Fruit fly (Drosophila melanogaster) whole organism, embryonic: ENCODE measurements around the gene Ugt316A1.
A peak's percentile ranks its signal among the peaks of the same experiment; 100 is the strongest.

Experiments used
- Abd-B ChIP-seq: fragments of 200-800 bp; sonication (Bioruptor generic); optimal IDR thresholded peaks from 2 replicates; lab custom pipeline; 2018; ENCODE audit warnings: missing biosample characterization, mild to moderate bottlenecking, missing genetic modification characterization, moderate library complexity
- Atf6 ChIP-seq: fragments of 200-800 bp; sonication (Bioruptor generic); IDR thresholded peaks from 2 replicates; pipeline ENCODE4 v1.3.6; 2022; ENCODE audit warnings: missing biosample characterization, missing genetic modification characterization
- Blimp-1 ChIP-seq: fragments of 200-800 bp; sonication (Bioruptor generic); optimal IDR thresholded peaks from 3 replicates; lab custom pipeline; 2018; ENCODE audit warnings: missing biosample characterization, missing genetic modification characterization, mild to moderate bottlenecking, moderate library complexity, missing genetic modification reagents
- CG10321 ChIP-seq: fragments of 200-800 bp; sonication (Bioruptor generic); IDR thresholded peaks from 2 replicates; pipeline ENCODE4 v1.3.6; 2022; ENCODE audit warnings: missing biosample characterization, missing genetic modification characterization
- CG11504 ChIP-seq: fragments of 200-800 bp; sonication (Bioruptor generic); optimal IDR thresholded peaks from 3 replicates; lab custom pipeline; 2019; ENCODE audit warnings: missing biosample characterization, mild to moderate bottlenecking, missing genetic modification characterization, moderate library complexity
- CG12391 ChIP-seq: fragments of 200-800 bp; sonication (Bioruptor generic); optimal IDR thresholded peaks from 3 replicates; lab custom pipeline; 2018; ENCODE audit warnings: missing biosample characterization, mild to moderate bottlenecking, missing genetic modification characterization, moderate library complexity
- CG13894 ChIP-seq: fragments of 200-800 bp; sonication (Bioruptor generic); optimal IDR thresholded peaks from 3 replicates; lab custom pipeline; 2018; ENCODE audit warnings: missing biosample characterization, mild to moderate bottlenecking, missing genetic modification characterization, moderate library complexity
- CG14667 ChIP-seq: fragments of 200-800 bp; sonication (Bioruptor generic); IDR thresholded peaks from 2 replicates; pipeline ENCODE4 v1.3.6; 2022; ENCODE audit warnings: missing biosample characterization, missing genetic modification characterization
- CG1529 ChIP-seq: fragments of 200-800 bp; sonication (Bioruptor generic); optimal IDR thresholded peaks from 3 replicates; lab custom pipeline; 2018; ENCODE audit warnings: missing biosample characterization, missing genetic modification characterization
- CG17612 ChIP-seq: fragments of 200-800 bp; sonication (Bioruptor generic); IDR thresholded peaks from 2 replicates; pipeline ENCODE4 v1.3.6; 2022; ENCODE audit warnings: missing biosample characterization, missing genetic modification characterization
- CG2712 ChIP-seq: fragments of 200-800 bp; optimal IDR thresholded peaks from 3 replicates; lab custom pipeline; 2019; ENCODE audit warnings: missing biosample characterization, mild to moderate bottlenecking, missing genetic modification characterization, moderate library complexity
- CG33557 ChIP-seq: fragments of 200-800 bp; sonication (Bioruptor generic); optimal IDR thresholded peaks from 2 replicates; lab custom pipeline; 2019; ENCODE audit warnings: missing biosample characterization, mild to moderate bottlenecking, missing genetic modification characterization, moderate library complexity
- CG3847 ChIP-seq: fragments of 200-800 bp; sonication (Bioruptor generic); IDR thresholded peaks from 2 replicates; pipeline ENCODE4 v1.3.6; 2022; ENCODE audit warnings: missing biosample characterization, missing genetic modification characterization
- CG3995 ChIP-seq: fragments of 200-800 bp; sonication (Bioruptor generic); optimal IDR thresholded peaks from 3 replicates; lab custom pipeline; 2016; ENCODE audit warnings: missing biosample characterization, missing genetic modification characterization
- CG4360 ChIP-seq: fragments of 200-800 bp; sonication (Bioruptor generic); IDR thresholded peaks from 2 replicates; pipeline ENCODE4 v1.3.6; 2022; ENCODE audit warnings: missing biosample characterization, missing genetic modification characterization
- CG6791 ChIP-seq: fragments of 200-800 bp; sonication (Bioruptor generic); IDR thresholded peaks from 3 replicates; pipeline ENCODE4 v1.3.6; 2022; ENCODE audit warnings: missing biosample characterization, missing genetic modification characterization; ENCODE audit not compliant: partially characterized antibody
- CG8765 ChIP-seq: fragments of 200-800 bp; sonication (Bioruptor generic); IDR thresholded peaks from 2 replicates; pipeline ENCODE4 v1.3.6; 2022; ENCODE audit warnings: missing biosample characterization, missing genetic modification characterization
- CG9609 ChIP-seq: fragments of 200-800 bp; sonication (Bioruptor generic); optimal IDR thresholded peaks from 3 replicates; lab custom pipeline; 2016; ENCODE audit warnings: missing biosample characterization, missing genetic modification characterization
- D19A ChIP-seq: fragments of 200-800 bp; optimal IDR thresholded peaks from 3 replicates; lab custom pipeline; 2019; ENCODE audit warnings: missing biosample characterization, mild to moderate bottlenecking, missing genetic modification characterization, moderate library complexity
- D19B ChIP-seq: fragments of 200-800 bp; sonication (Bioruptor generic); optimal IDR thresholded peaks from 2 replicates; lab custom pipeline; 2017; ENCODE audit warnings: missing biosample characterization, mild to moderate bottlenecking, missing genetic modification characterization
- Drgx ChIP-seq: fragments of 200-800 bp; sonication (Bioruptor generic); IDR thresholded peaks from 2 replicates; pipeline ENCODE4 v1.3.6; 2022; ENCODE audit warnings: missing biosample characterization, missing genetic modification characterization
- HmgD ChIP-seq: fragments of 200-800 bp; sonication (Bioruptor generic); optimal IDR thresholded peaks from 3 replicates; lab custom pipeline; 2016; ENCODE audit warnings: missing biosample characterization, missing genetic modification characterization
- Ravus ChIP-seq: fragments of 200-800 bp; sonication (Bioruptor generic); IDR thresholded peaks from 2 replicates; pipeline ENCODE4 v1.3.6; 2022; ENCODE audit warnings: missing biosample characterization, missing genetic modification characterization
- Sox102F ChIP-seq: fragments of 200-800 bp; sonication (Bioruptor generic); optimal IDR thresholded peaks from 2 replicates; lab custom pipeline; 2018; ENCODE audit warnings: missing biosample characterization, mild to moderate bottlenecking, missing genetic modification characterization, moderate library complexity
- ato ChIP-seq: fragments of 200-800 bp; sonication (Bioruptor generic); IDR thresholded peaks from 2 replicates; pipeline ENCODE4 v1.3.6; 2022; ENCODE audit warnings: missing biosample characterization, missing genetic modification characterization; ENCODE audit not compliant: partially characterized antibody
- bsh ChIP-seq, 2 experiments: fragments of 200-800 bp; sonication (Bioruptor generic); optimal IDR thresholded peaks; 2 replicates each; lab custom pipeline; 2017 to 2018; ENCODE audit warnings: mild to moderate bottlenecking in 2 of 2, missing biosample characterization in 2 of 2, missing genetic modification characterization in 2 of 2, moderate library complexity in 1 of 2
- btn ChIP-seq: fragments of 200-800 bp; sonication (Bioruptor generic); optimal IDR thresholded peaks from 2 replicates; lab custom pipeline; 2016; ENCODE audit warnings: missing biosample characterization, missing genetic modification characterization
- cad ChIP-seq: fragments of >200 bp; optimal IDR thresholded peaks from 2 replicates; lab custom pipeline; 2017; ENCODE audit warnings: missing biosample characterization, missing genetic modification characterization
- crp ChIP-seq, 2 experiments: fragments of 200-800 bp; sonication (Bioruptor generic); optimal IDR thresholded peaks; 2 replicates in 1 of 2; 3 replicates in 1 of 2; lab custom pipeline; 2017; ENCODE audit warnings: missing biosample characterization in 2 of 2, missing genetic modification characterization in 2 of 2, mild to moderate bottlenecking in 1 of 2, moderate library complexity in 1 of 2
- dimm ChIP-seq: fragments of 200-800 bp; sonication (Bioruptor generic); IDR thresholded peaks from 2 replicates; pipeline ENCODE4 v1.3.6; 2022; ENCODE audit warnings: missing biosample characterization, missing genetic modification characterization
- dpn ChIP-seq, 2 experiments: fragments of 200-800 bp; sonication (Bioruptor generic); optimal IDR thresholded peaks; 3 replicates each; lab custom pipeline; 2016; ENCODE audit warnings: missing biosample characterization in 2 of 2, missing genetic modification characterization in 2 of 2
- ems ChIP-seq: fragments of 200-800 bp; sonication (Bioruptor generic); optimal IDR thresholded peaks from 3 replicates; lab custom pipeline; 2016; ENCODE audit warnings: missing biosample characterization, missing genetic modification characterization
- esg ChIP-seq: fragments of 200-800 bp; sonication (Bioruptor generic); conservative IDR thresholded peaks from 2 replicates; pipeline ENCODE4 v1.3.6; 2022; ENCODE audit warnings: missing biosample characterization, missing genetic modification characterization
- gem ChIP-seq: fragments of 200-800 bp; sonication (Bioruptor generic); optimal IDR thresholded peaks from 2 replicates; lab custom pipeline; 2019; ENCODE audit warnings: missing biosample characterization, mild to moderate bottlenecking, missing genetic modification characterization, moderate library complexity
- grau ChIP-seq: fragments of 200-800 bp; optimal IDR thresholded peaks from 3 replicates; lab custom pipeline; 2019; ENCODE audit warnings: missing biosample characterization, mild to moderate bottlenecking, missing genetic modification characterization, moderate library complexity
- jigr1 ChIP-seq: fragments of 200-800 bp; sonication (Bioruptor generic); IDR thresholded peaks from 3 replicates; pipeline ENCODE4 v1.3.6; 2022; ENCODE audit warnings: missing biosample characterization, missing genetic modification characterization
- lbe ChIP-seq: fragments of 200-800 bp; sonication (Bioruptor generic); optimal IDR thresholded peaks from 2 replicates; lab custom pipeline; 2016; ENCODE audit warnings: missing biosample characterization, mild to moderate bottlenecking, missing genetic modification characterization
- luna ChIP-seq: fragments of 200-800 bp; sonication (Bioruptor generic); optimal IDR thresholded peaks from 2 replicates; lab custom pipeline; 2016; ENCODE audit warnings: missing biosample characterization, missing genetic modification characterization
- nau ChIP-seq: fragments of 200-800 bp; sonication (Bioruptor generic); optimal IDR thresholded peaks from 3 replicates; lab custom pipeline; 2017; ENCODE audit warnings: missing biosample characterization, mild to moderate bottlenecking, missing genetic modification characterization, missing genetic modification reagents
- peb ChIP-seq: fragments of 200-800 bp; sonication (Bioruptor generic); IDR thresholded peaks from 2 replicates; pipeline ENCODE4 v1.3.6; 2022; ENCODE audit warnings: missing biosample characterization, missing genetic modification characterization
- pros ChIP-seq: fragments of 200-800 bp; sonication (Bioruptor generic); optimal IDR thresholded peaks from 3 replicates; lab custom pipeline; 2019; ENCODE audit warnings: missing biosample characterization, mild to moderate bottlenecking, missing genetic modification characterization, moderate library complexity
- row ChIP-seq: fragments of 200-800 bp; sonication (Bioruptor generic); IDR thresholded peaks from 3 replicates; pipeline ENCODE4 v1.3.6; 2022; ENCODE audit warnings: missing biosample characterization, missing genetic modification characterization
- vvl ChIP-seq: fragments of 200-800 bp; sonication (Bioruptor generic); IDR thresholded peaks from 2 replicates; pipeline ENCODE4 v1.3.6; 2022; ENCODE audit warnings: missing biosample characterization, missing genetic modification characterization

Gene Ugt316A1

dm6 chr3L:19079067-19079466 lies 16.5 kb upstream of the Ugt316A1 start (continued):
- TF ChIP-seq CG33557 (GFP tag; lab: Kevin White, UChicago), result no peak
- TF ChIP-seq vvl (GFP tag; lab: Robert Waterston, UW), result 0 out of 2 replicates have a peak, but pooled peaks have one; percentile 14
- TF ChIP-seq pros (GFP tag; lab: Kevin White, UChicago), result peak; percentile 1

DNA sequence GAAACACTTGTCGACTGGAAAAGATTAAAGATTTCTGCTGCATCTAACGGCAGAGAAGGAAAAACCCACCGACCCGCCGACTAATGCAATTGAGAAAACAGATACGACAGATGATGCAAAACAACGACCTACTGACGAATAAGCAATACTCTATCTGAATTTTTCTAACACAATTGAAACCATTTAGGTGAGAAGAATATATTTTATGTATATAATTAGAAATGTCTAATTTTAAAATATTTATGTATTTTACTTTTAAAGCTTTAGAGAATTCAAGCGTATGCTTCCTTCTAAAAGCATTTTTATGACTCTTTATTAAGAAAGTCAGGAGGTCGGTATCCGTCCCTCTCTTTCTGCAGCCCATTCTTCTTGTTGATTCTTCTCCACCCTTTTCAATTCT lies 15.8 kb upstream of the Ugt316A1 start:
- TF ChIP-seq dpn (GFP tag; optimal IDR thresholded peaks at IDR 0.05; lab: Kevin White, UChicago), result no peak
- TF ChIP-seq CG9609 (GFP tag; lab: Kevin White, UChicago), result no peak
- TF ChIP-seq CG6791 (GFP tag; lab: Robert Waterston, UW), result no peak
- TF ChIP-seq Ravus (GFP tag; lab: Robert Waterston, UW), result no peak
- no peak for TF ChIP-seq cad (GFP tag; lab: Kevin White, UChicago)
- no peak for TF ChIP-seq HmgD (GFP tag; lab: Kevin White, UChicago)
- TF ChIP-seq CG14667 (GFP tag; lab: Robert Waterston, UW), result no peak
- TF ChIP-seq Drgx (GFP tag; lab: Robert Waterston, UW), result peak; percentile 60
- peak in 1 of 2 experiments; percentile 4 for TF ChIP-seq bsh (GFP tag; optimal IDR thresholded peaks at IDR 0.05; lab: Kevin White, UChicago)
- TF ChIP-seq grau (tag; lab: Kevin White, UChicago), result no peak
- peak; percentile 92 for TF ChIP-seq D19A (tag; lab: Kevin White, UChicago)
- no peak for TF ChIP-seq Abd-B (GFP tag; lab: Kevin White, UChicago)
- TF ChIP-seq CG3847 (GFP tag; lab: Robert Waterston, UW), result no peak
- TF ChIP-seq CG8765 (GFP tag; lab: Robert Waterston, UW), result no peak
- TF ChIP-seq D19B, result no peak
- no peak for TF ChIP-seq CG13894
- no peak for TF ChIP-seq btn
- TF ChIP-seq gem (tag; lab: Kevin White, UChicago), result peak; percentile 43
- TF ChIP-seq CG11504 (tag; lab: Kevin White, UChicago), result peak; percentile 3
- peak; percentile 3 for TF ChIP-seq CG2712 (tag; lab: Kevin White, UChicago)
- no peak for TF ChIP-seq CG10321
- TF ChIP-seq CG3995 (GFP tag; lab: Kevin White, UChicago), result no peak
- TF ChIP-seq CG4360 (GFP tag; lab: Robert Waterston, UW), result no peak
- TF ChIP-seq vvl (GFP tag; lab: Robert Waterston, UW), result 0 out of 2 replicates have a peak, but pooled peaks have one; percentile 30
- no peak for TF ChIP-seq dimm (GFP tag; lab: Robert Waterston, UW)
- no peak for TF ChIP-seq esg (GFP tag; lab: Robert Waterston, UW)
- TF ChIP-seq Atf6 (GFP tag; lab: Robert Waterston, UW), result no peak
- peak; percentile 10 for TF ChIP-seq lbe (GFP tag; lab: Kevin White, UChicago)
- no peak for TF ChIP-seq peb
- peak; percentile 20 for TF ChIP-seq Sox102F (GFP tag; lab: Kevin White, UChicago)
- TF ChIP-seq row (GFP tag; lab: Robert Waterston, UW), result 0 out of 3 replicates have a peak, but pooled peaks have one; percentile 24
- no peak for TF ChIP-seq ato
- TF ChIP-seq CG1529 (GFP tag; lab: Kevin White, UChicago), result no peak
- TF ChIP-seq ems (GFP tag; lab: Kevin White, UChicago), result no peak
- peak; percentile 3 for TF ChIP-seq Blimp-1 (GFP tag; lab: Kevin White, UChicago)
- no peak for TF ChIP-seq jigr1 (GFP tag; lab: Robert Waterston, UW)
- TF ChIP-seq CG12391 (tag; lab: Kevin White, UChicago), result no peak
- no peak for TF ChIP-seq CG17612 (GFP tag; lab: Robert Waterston, UW)
- TF ChIP-seq crp (GFP tag; optimal IDR thresholded peaks at IDR 0.05; lab: Kevin White, UChicago), result no peak
- no peak for TF ChIP-seq luna
- TF ChIP-seq nau, result no peak
- TF ChIP-seq, all 482 proteins: peak for 11
